Worm (Caenorhabditis elegans): ENCODE measurements around the gene F13A7.14.

The F13A7.14 gene

ce11 chrV:16429503-16429902, 27.8 kb downstream of the F13A7.14 start, which contains the start of gene F26D2.10:
Gene F26D2.10, minus strand, starts transcription at chrV:16429603.
- no peak for TF ChIP-seq somi-1 (GFP tag; optimal IDR thresholded peaks at IDR 0.05)
- no peak for TF ChIP-seq egl-44 (GFP tag; IDR thresholded peaks at IDR 0.05)

ce11 chrV:16429940-16430339, 28.2 kb downstream of the F13A7.14 start, which contains the start of gene str-73:
Gene str-73, plus strand, starts transcription at chrV:16430240.
- no peak for TF ChIP-seq nhr-179 (tag; optimal IDR thresholded peaks at IDR 0.05)
- no peak for TF ChIP-seq C17E4.6 (GFP tag; IDR thresholded peaks at IDR 0.05)
- no peak for TF ChIP-seq attf-5 (GFP tag; optimal IDR thresholded peaks at IDR 0.05)

- TF ChIP-seq ccch-3 (GFP tag; optimal IDR thresholded peaks at IDR 0.05) (no peak), hsf-1 (GFP tag; IDR thresholded peaks at IDR 0.05) (no peak), hlh-26 (GFP tag; conservative IDR thresholded peaks at IDR 0.05) (no peak), aptf-3 (GFP tag; IDR thresholded peaks at IDR 0.05) (no peak), snpc-4 (GFP tag; optimal IDR thresholded peaks at IDR 0.05) (no peak), snpc-4 (tag; optimal IDR thresholded peaks at IDR 0.05) (no peak), F49E8.2 (tag; optimal IDR thresholded peaks at IDR 0.05; ENCODE audit: insufficient read depth) (no peak), Y79H2A.3 (GFP tag; conservative IDR thresholded peaks at IDR 0.05) (no peak), efl-1 (GFP tag; optimal IDR thresholded peaks at IDR 0.05) (no peak), C06A6.2 (GFP tag; conservative IDR thresholded peaks at IDR 0.05) (no peak), nhr-120 (GFP tag; IDR thresholded peaks at IDR 0.05) (no peak), let-607 (tag; optimal IDR thresholded peaks at IDR 0.05) (no peak), F52B5.7 (tag; optimal IDR thresholded peaks at IDR 0.05) (no peak), rec-8 (tag; optimal IDR thresholded peaks at IDR 0.05) (no peak), let-526 (GFP tag; IDR thresholded peaks at IDR 0.05) (no peak), snpc-1.1 (tag; optimal IDR thresholded peaks at IDR 0.05; ENCODE audit: insufficient read depth) (no peak), chd-7 (tag; optimal IDR thresholded peaks at IDR 0.05) (no peak), ekl-4 (GFP tag; IDR thresholded peaks at IDR 0.05) (no peak)
Measured at ce11 chrV:16433471-16433870, 31.8 kb downstream of the F13A7.14 start, which contains the start of gene clec-234. Gene clec-234, minus strand, starts transcription at chrV:16433571.

- TF ChIP-seq hmg-20 (GFP tag; IDR thresholded peaks at IDR 0.05) (no peak), rpc-1 (optimal IDR thresholded peaks at IDR 0.05) (no peak), rpc-1 (tag; optimal IDR thresholded peaks at IDR 0.05) (no peak), K11D2.4 (GFP tag; IDR thresholded peaks at IDR 0.05) (no peak), mel-28 (tag; optimal IDR thresholded peaks at IDR 0.05; ENCODE audit: borderline replicate concordance) (no peak), Y67H2A.10 (GFP tag; conservative IDR thresholded peaks at IDR 0.05) (no peak), mcd-1 (GFP tag; IDR thresholded peaks at IDR 0.05) (no peak), xnd-1 (tag; optimal IDR thresholded peaks at IDR 0.05) (no peak), K12H6.12 (tag; optimal IDR thresholded peaks at IDR 0.05) (no peak), lin-35 (GFP tag; optimal IDR thresholded peaks at IDR 0.05) (no peak), F39B2.1 (GFP tag; IDR thresholded peaks at IDR 0.05) (no peak), tbx-9 (tag; optimal IDR thresholded peaks at IDR 0.05; ENCODE audit: borderline replicate concordance) (no peak), B0035.1 (tag; optimal IDR thresholded peaks at IDR 0.05) (no peak), nhr-120 (GFP tag; IDR thresholded peaks at IDR 0.05) (no peak), Y79H2A.3 (GFP tag; conservative IDR thresholded peaks at IDR 0.05) (no peak), F23B12.7 (tag; optimal IDR thresholded peaks at IDR 0.05; ENCODE audit: insufficient read depth) (no peak), chd-7 (tag; optimal IDR thresholded peaks at IDR 0.05) (no peak)
Measured at ce11 chrV:16435510-16435909, 33.8 kb downstream of the F13A7.14 start, which contains the start of the genes F26D2.13 and F26D2.14. Gene F26D2.13, minus strand, starts transcription at chrV:16435610. Gene F26D2.14, plus strand, starts transcription at chrV:16435855.

All from whole organism, young adult.